Worm (Caenorhabditis elegans) whole organism, L1 larva: ENCODE results near the gene Y39F10A.3.

Experiments used
- aly-2 ChIP-seq: fragments of 150-350 bp; optimal IDR thresholded peaks from 2 replicates; lab custom pipeline; 2014; ENCODE audit warnings: missing biosample characterization, missing genetic modification characterization
- fos-1 ChIP-seq: fragments of 150-350 bp; optimal IDR thresholded peaks from 2 replicates; lab custom pipeline; 2014; ENCODE audit warnings: missing biosample characterization, missing genetic modification characterization
- lin-35 ChIP-seq, 2 experiments: fragments of 150-350 bp; optimal IDR thresholded peaks; 2 replicates each; lab custom pipeline; 2014; ENCODE audit warnings: missing biosample characterization in 2 of 2, missing genetic modification characterization in 2 of 2, missing genetic modification reagents in 2 of 2
- nhr-11 ChIP-seq: fragments of 150-350 bp; optimal IDR thresholded peaks from 2 replicates; lab custom pipeline; 2014; ENCODE audit warnings: missing biosample characterization, missing genetic modification characterization
- nhr-19 ChIP-seq: fragments of 200-800 bp; sonication (Bioruptor generic); conservative IDR thresholded peaks from 2 replicates; pipeline ENCODE4 v1.3.6; 2022; ENCODE audit warnings: missing genetic modification characterization, missing compliant biosample characterization
- nhr-237 ChIP-seq: fragments of 150-350 bp; optimal IDR thresholded peaks from 2 replicates; lab custom pipeline; 2014; ENCODE audit warnings: missing biosample characterization, missing genetic modification characterization
- nhr-76 ChIP-seq: sonication (generic microtip); optimal IDR thresholded peaks from 2 replicates; lab custom pipeline; 2017; ENCODE audit warnings: missing biosample characterization, missing genetic modification characterization
- skn-1 ChIP-seq: fragments of 150-350 bp; optimal IDR thresholded peaks from 2 replicates; lab custom pipeline; 2014; ENCODE audit warnings: missing biosample characterization, missing genetic modification characterization

DNA sequence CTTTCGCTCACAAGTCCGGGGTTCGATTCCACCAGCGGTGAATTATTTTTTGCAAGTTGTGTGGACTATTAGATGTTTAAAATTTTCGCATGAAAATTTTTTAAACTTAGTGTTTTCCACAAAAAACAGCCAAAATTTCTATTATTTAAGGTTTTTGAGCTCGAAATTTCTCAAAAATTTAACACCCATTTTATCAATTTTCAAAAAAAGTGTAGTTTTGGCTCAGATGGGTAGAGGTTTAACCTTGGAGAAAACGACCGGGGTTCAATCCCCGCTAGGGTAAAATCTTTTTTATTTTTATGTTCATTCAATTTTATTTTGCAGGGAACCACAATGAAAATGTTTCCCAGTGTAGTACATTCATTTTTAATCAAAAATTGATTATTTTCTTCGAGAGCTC, 13.6 kb downstream of the Y39F10A.3 start:
- TF ChIP-seq skn-1 (tag; lab: Kevin White, UChicago): no peak
- no peak for TF ChIP-seq nhr-11 (tag; lab: Kevin White, UChicago)
- no peak for TF ChIP-seq nhr-76 (tag; lab: Kevin White, UChicago)
- TF ChIP-seq aly-2 (tag; lab: Kevin White, UChicago): no peak
- TF ChIP-seq nhr-237 (tag; lab: Kevin White, UChicago): no peak
- no peak for TF ChIP-seq lin-35 (GFP tag; optimal IDR thresholded peaks at IDR 0.05; lab: Kevin White, UChicago)
- no peak for TF ChIP-seq fos-1 (tag; lab: Kevin White, UChicago)
- TF ChIP-seq nhr-19 (GFP tag; lab: Robert Waterston, UW): no peak
